Worm (Caenorhabditis elegans): ENCODE data around the gene F53G2.12.
A peak's percentile ranks its signal among the peaks of the same experiment; 100 is the strongest.

The F53G2.12 gene

ce11 chrII:2445164-2445563 is 33.7 kb downstream of the F53G2.12 start:
- TF ChIP-seq hlh-1 (tag; optimal IDR thresholded peaks at IDR 0.05) (no peak), nhr-12 (tag; optimal IDR thresholded peaks at IDR 0.05) (no peak), ham-2 (GFP tag; optimal IDR thresholded peaks at IDR 0.05) (no peak), ceh-83 (GFP tag; optimal IDR thresholded peaks at IDR 0.05) (peak; percentile 31), lin-13 (tag; optimal IDR thresholded peaks at IDR 0.05) (no peak), lsy-2 (tag; optimal IDR thresholded peaks at IDR 0.05) (no peak)

DNA sequence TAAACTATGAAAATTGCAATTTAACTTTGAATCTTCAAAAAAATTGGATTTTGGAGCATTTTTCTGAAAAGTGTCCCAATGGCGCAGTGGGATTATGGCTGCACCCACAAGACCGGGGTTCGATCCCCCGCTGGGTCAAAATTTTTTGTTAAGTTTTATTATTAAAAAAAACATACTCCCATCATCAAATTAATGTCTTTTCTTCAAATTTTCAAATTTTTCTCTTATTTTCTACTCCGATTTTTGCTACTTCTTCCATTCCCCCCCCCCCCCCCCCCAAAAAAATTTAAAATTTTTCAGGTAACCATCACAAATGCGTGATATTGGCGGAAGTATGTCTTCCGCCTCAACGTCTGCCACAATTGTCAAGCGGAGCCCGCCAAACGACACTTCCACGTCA is 35.9 kb downstream of the F53G2.12 start, which contains the start of gene vab-19:
Gene vab-19 (plus strand): TSS at position 301 of the 400 bp plus-strand sequence.
- TF ChIP-seq sem-2 (GFP tag; optimal IDR thresholded peaks at IDR 0.05) (no peak), ces-1 (GFP tag; optimal IDR thresholded peaks at IDR 0.05) (no peak), sptf-1 (tag; optimal IDR thresholded peaks at IDR 0.05) (no peak)

- no peak for TF ChIP-seq bed-3 (GFP tag; optimal IDR thresholded peaks at IDR 0.05)
- TF ChIP-seq cnd-1 (tag; optimal IDR thresholded peaks at IDR 0.05): no peak
- no peak for TF ChIP-seq unc-62 (GFP tag; optimal IDR thresholded peaks at IDR 0.05)
- TF ChIP-seq elt-1 (tag; optimal IDR thresholded peaks at IDR 0.05; ENCODE audit: borderline replicate concordance, insufficient read depth): no peak
- no peak for TF ChIP-seq unc-120 (tag; optimal IDR thresholded peaks at IDR 0.05; ENCODE audit: poor library complexity, severe bottlenecking)
- no peak for TF ChIP-seq nhr-76 (tag; optimal IDR thresholded peaks at IDR 0.05)
- TF ChIP-seq elt-3 (tag; optimal IDR thresholded peaks at IDR 0.05): no peak
- TF ChIP-seq nhr-28 (tag; optimal IDR thresholded peaks at IDR 0.05): no peak
- no peak for TF ChIP-seq lsy-2 (tag; optimal IDR thresholded peaks at IDR 0.05)
- TF ChIP-seq M03D4.4 (tag; optimal IDR thresholded peaks at IDR 0.05): no peak
- no peak for TF ChIP-seq tbx-8 (GFP tag; optimal IDR thresholded peaks at IDR 0.05)
These were observed 36.6 kb downstream of the F53G2.12 start for ce11 chrII:2442243-2442642.

- TF ChIP-seq nhr-2 (tag; optimal IDR thresholded peaks at IDR 0.05) (no peak), ces-1 (GFP tag; optimal IDR thresholded peaks at IDR 0.05) (peak; percentile 63)
These were observed 38.6 kb downstream of the F53G2.12 start for ce11 chrII:2440312-2440711.

DNA sequence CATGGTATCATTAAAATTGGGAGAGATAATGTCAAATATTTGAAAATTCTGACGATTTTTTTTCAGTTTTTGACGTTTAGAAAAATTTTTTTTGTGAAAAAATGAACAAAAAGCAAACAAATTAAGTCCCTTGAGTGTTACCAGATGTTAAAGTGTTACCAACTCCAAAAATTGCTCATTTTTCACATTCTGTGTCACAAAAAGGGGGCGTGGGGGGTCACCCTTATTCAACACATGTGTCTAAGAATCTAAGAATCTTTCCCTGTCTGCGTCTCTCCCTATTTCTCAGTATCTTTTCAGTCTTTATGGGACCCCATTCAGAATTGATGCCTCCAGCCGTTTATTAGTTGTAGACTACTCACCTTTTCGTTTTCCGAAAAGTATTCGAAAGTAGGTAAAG is 39.9 kb downstream of the F53G2.12 start:
- TF ChIP-seq nhr-237 (tag; optimal IDR thresholded peaks at IDR 0.05) (no peak), unc-120 (tag; optimal IDR thresholded peaks at IDR 0.05; ENCODE audit: poor library complexity, severe bottlenecking) (no peak), ceh-39 (tag; optimal IDR thresholded peaks at IDR 0.05) (no peak), ham-2 (GFP tag; optimal IDR thresholded peaks at IDR 0.05) (no peak), mep-1 (tag; optimal IDR thresholded peaks at IDR 0.05) (no peak), mab-5 (tag; optimal IDR thresholded peaks at IDR 0.05) (no peak), unc-62 (GFP tag; optimal IDR thresholded peaks at IDR 0.05) (no peak)

- TF ChIP-seq ceh-83 (GFP tag; optimal IDR thresholded peaks at IDR 0.05): no peak
- TF ChIP-seq ceh-43 (GFP tag; optimal IDR thresholded peaks at IDR 0.05): no peak
- TF ChIP-seq flh-1 (GFP tag; optimal IDR thresholded peaks at IDR 0.05): no peak
- TF ChIP-seq drap-1 (GFP tag; optimal IDR thresholded peaks at IDR 0.05): no peak
- no peak for TF ChIP-seq ces-1 (GFP tag; optimal IDR thresholded peaks at IDR 0.05)
- no peak for TF ChIP-seq lsy-2 (tag; optimal IDR thresholded peaks at IDR 0.05)
- no peak for TF ChIP-seq snpc-4 (tag; optimal IDR thresholded peaks at IDR 0.05)
- no peak for TF ChIP-seq mls-2 (tag; optimal IDR thresholded peaks at IDR 0.05)
- no peak for TF ChIP-seq unc-39 (tag; optimal IDR thresholded peaks at IDR 0.05)
- no peak for TF ChIP-seq nhr-237 (tag; optimal IDR thresholded peaks at IDR 0.05)
- no peak for TF ChIP-seq pha-4 (tag; optimal IDR thresholded peaks at IDR 0.05)
- no peak for TF ChIP-seq nhr-76 (tag; optimal IDR thresholded peaks at IDR 0.05)
- no peak for TF ChIP-seq unc-62 (GFP tag; optimal IDR thresholded peaks at IDR 0.05)
- TF ChIP-seq tbx-8 (GFP tag; optimal IDR thresholded peaks at IDR 0.05): no peak
- TF ChIP-seq sem-2 (GFP tag; optimal IDR thresholded peaks at IDR 0.05): no peak
- no peak for TF ChIP-seq lin-13 (tag; optimal IDR thresholded peaks at IDR 0.05)
- no peak for TF ChIP-seq nhr-28 (tag; optimal IDR thresholded peaks at IDR 0.05)
- no peak for TF ChIP-seq elt-3 (tag; optimal IDR thresholded peaks at IDR 0.05)
These were observed 40.7 kb downstream of the F53G2.12 start for ce11 chrII:2438180-2438579.
